Worm (Caenorhabditis elegans) whole organism, late embryonic: Measurements from ENCODE around the gene rab-7.

ENCODE experiments used
- F13H6.1 ChIP-seq: sonication (generic microtip); optimal IDR thresholded peaks from 2 replicates; lab custom pipeline; 2016; ENCODE audit warnings: missing genetic modification characterization, missing compliant biosample characterization
- ceh-24 ChIP-seq: sonication (generic microtip); optimal IDR thresholded peaks from 2 replicates; lab custom pipeline; 2016; ENCODE audit warnings: mild to moderate bottlenecking, missing genetic modification characterization, missing compliant biosample characterization
- ceh-34 ChIP-seq: sonication (generic microtip); optimal IDR thresholded peaks from 2 replicates; lab custom pipeline; 2016; ENCODE audit warnings: mild to moderate bottlenecking, missing genetic modification characterization, missing compliant biosample characterization
- ceh-9 ChIP-seq: sonication (generic microtip); optimal IDR thresholded peaks from 2 replicates; lab custom pipeline; 2016; ENCODE audit warnings: mild to moderate bottlenecking, missing genetic modification characterization, inconsistent platforms, missing compliant biosample characterization
- elt-4 ChIP-seq: sonication (generic microtip); optimal IDR thresholded peaks from 2 replicates; lab custom pipeline; 2016; ENCODE audit warnings: missing genetic modification characterization, missing compliant biosample characterization
- fkh-10 ChIP-seq: fragments of 150-350 bp; optimal IDR thresholded peaks from 2 replicates; lab custom pipeline; 2014; ENCODE audit warnings: missing biosample characterization, missing genetic modification reagents, missing genetic modification characterization
- nhr-11 ChIP-seq: fragments of 150-350 bp; optimal IDR thresholded peaks from 2 replicates; lab custom pipeline; 2014; ENCODE audit warnings: missing biosample characterization, missing genetic modification characterization
- npax-4 ChIP-seq: sonication (generic microtip); optimal IDR thresholded peaks from 2 replicates; lab custom pipeline; 2016; ENCODE audit warnings: missing genetic modification characterization, missing compliant biosample characterization
- sox-4 ChIP-seq: sonication (generic microtip); optimal IDR thresholded peaks from 2 replicates; lab custom pipeline; 2017; ENCODE audit warnings: mild to moderate bottlenecking, missing genetic modification characterization, inconsistent platforms, missing compliant biosample characterization
- syd-9 ChIP-seq: sonication (generic microtip); optimal IDR thresholded peaks from 2 replicates; lab custom pipeline; 2016; ENCODE audit warnings: mild to moderate bottlenecking, missing genetic modification characterization, moderate library complexity, missing compliant biosample characterization
- ttx-3 ChIP-seq: sonication (generic microtip); optimal IDR thresholded peaks from 2 replicates; lab custom pipeline; 2016; ENCODE audit warnings: missing genetic modification reagents, missing genetic modification characterization, missing compliant biosample characterization
- unc-86 ChIP-seq: sonication (generic microtip); optimal IDR thresholded peaks from 2 replicates; lab custom pipeline; 2016; ENCODE audit warnings: missing genetic modification characterization, missing compliant biosample characterization

- TF ChIP-seq F13H6.1 (tag; lab: Kevin White, UChicago) (no peak), syd-9 (tag; lab: Kevin White, UChicago) (no peak), npax-4 (tag; lab: Kevin White, UChicago) (no peak), ceh-9 (tag; lab: Kevin White, UChicago) (no peak), elt-4 (no peak), ceh-34 (tag; lab: Kevin White, UChicago) (no peak), ttx-3 (no peak), ceh-24 (no peak), unc-86 (no peak), nhr-11 (tag; lab: Kevin White, UChicago) (no peak), sox-4 (tag; lab: Kevin White, UChicago) (no peak), fkh-10 (GFP tag; lab: Kevin White, UChicago) (no peak)
These were observed 26.0 kb upstream of the rab-7 start, which contains the start of gene dhps-1 for ce11 chrII:11992701-11993100.
